Fruit fly (Drosophila melanogaster) whole organism, embryonic: Measurements from ENCODE around the gene spz5.
A peak's percentile ranks its signal among the peaks of the same experiment; 100 is the strongest.

Experiments
- Antp ChIP-seq: fragments of 200-800 bp; sonication (Bioruptor generic); optimal IDR thresholded peaks from 3 replicates; lab custom pipeline; 2016; ENCODE audit warnings: missing biosample characterization, missing genetic modification characterization
- B-H1 ChIP-seq: fragments of 200-800 bp; sonication (Bioruptor generic); IDR thresholded peaks from 3 replicates; pipeline ENCODE4 v1.3.6; 2022; ENCODE audit warnings: missing biosample characterization, missing genetic modification characterization
- Bdp1 ChIP-seq: fragments of 200-800 bp; sonication (Bioruptor generic); optimal IDR thresholded peaks from 3 replicates; lab custom pipeline; 2016; ENCODE audit warnings: missing biosample characterization, missing genetic modification characterization
- CG10209 ChIP-seq: fragments of 200-800 bp; sonication (Bioruptor generic); optimal IDR thresholded peaks from 3 replicates; lab custom pipeline; 2017; ENCODE audit warnings: missing biosample characterization, mild to moderate bottlenecking, missing genetic modification characterization, missing genetic modification reagents
- CG11085 ChIP-seq: fragments of 200-800 bp; sonication (Bioruptor generic); IDR thresholded peaks from 2 replicates; pipeline ENCODE4 v1.3.6; 2022; ENCODE audit warnings: missing biosample characterization, missing genetic modification characterization
- CG11504 ChIP-seq: fragments of 200-800 bp; sonication (Bioruptor generic); optimal IDR thresholded peaks from 3 replicates; lab custom pipeline; 2019; ENCODE audit warnings: missing biosample characterization, mild to moderate bottlenecking, missing genetic modification characterization, moderate library complexity
- CG12219 ChIP-seq: fragments of 200-800 bp; sonication (Bioruptor generic); optimal IDR thresholded peaks from 3 replicates; lab custom pipeline; 2018; ENCODE audit warnings: missing biosample characterization, mild to moderate bottlenecking, missing genetic modification characterization
- CG12391 ChIP-seq: fragments of 200-800 bp; sonication (Bioruptor generic); optimal IDR thresholded peaks from 3 replicates; lab custom pipeline; 2018; ENCODE audit warnings: missing biosample characterization, mild to moderate bottlenecking, missing genetic modification characterization, moderate library complexity
- CG14014 ChIP-seq: fragments of 200-800 bp; sonication (Bioruptor generic); IDR thresholded peaks from 2 replicates; pipeline ENCODE4 v1.3.6; 2022; ENCODE audit warnings: missing biosample characterization, missing genetic modification characterization
- CG15269 ChIP-seq: fragments of 200-800 bp; sonication (Bioruptor generic); optimal IDR thresholded peaks from 2 replicates; lab custom pipeline; 2018; ENCODE audit warnings: missing biosample characterization, mild to moderate bottlenecking, missing genetic modification characterization, moderate library complexity
- CG15479 ChIP-seq: fragments of 200-800 bp; sonication (Bioruptor generic); optimal IDR thresholded peaks from 3 replicates; lab custom pipeline; 2019; ENCODE audit warnings: missing biosample characterization, mild to moderate bottlenecking, missing genetic modification characterization, moderate library complexity
- CG17328 ChIP-seq: fragments of 200-800 bp; sonication (Bioruptor generic); IDR thresholded peaks from 2 replicates; pipeline ENCODE4 v1.3.6; 2022; ENCODE audit warnings: missing biosample characterization, missing genetic modification characterization
- CG18599 ChIP-seq: fragments of 200-800 bp; sonication (Bioruptor generic); optimal IDR thresholded peaks from 3 replicates; lab custom pipeline; 2017; ENCODE audit warnings: missing biosample characterization, missing genetic modification characterization, mild to moderate bottlenecking, moderate library complexity, missing genetic modification reagents
- CG18619 ChIP-seq: fragments of 200-800 bp; sonication (Bioruptor generic); optimal IDR thresholded peaks from 3 replicates; lab custom pipeline; 2017; ENCODE audit warnings: missing biosample characterization, mild to moderate bottlenecking, missing genetic modification characterization
- CG2678 ChIP-seq: fragments of 200-800 bp; sonication (Bioruptor generic); optimal IDR thresholded peaks from 3 replicates; lab custom pipeline; 2019; ENCODE audit warnings: missing biosample characterization, mild to moderate bottlenecking, missing genetic modification characterization, moderate library complexity
- CG2712 ChIP-seq: fragments of 200-800 bp; optimal IDR thresholded peaks from 3 replicates; lab custom pipeline; 2019; ENCODE audit warnings: missing biosample characterization, mild to moderate bottlenecking, missing genetic modification characterization, moderate library complexity
- CG30403 ChIP-seq: fragments of 200-800 bp; sonication (Bioruptor generic); optimal IDR thresholded peaks from 3 replicates; lab custom pipeline; 2016; ENCODE audit warnings: missing biosample characterization, missing genetic modification characterization
- CG3726 ChIP-seq: fragments of 200-800 bp; sonication (Bioruptor generic); IDR thresholded peaks from 3 replicates; pipeline ENCODE4, ENCODE4 v1.3.6; 2022; ENCODE audit warnings: missing biosample characterization, missing genetic modification characterization
- CG43689 ChIP-seq: fragments of 200-800 bp; sonication (Bioruptor generic); IDR thresholded peaks from 2 replicates; pipeline ENCODE4 v1.3.6; 2022; ENCODE audit warnings: missing biosample characterization, missing genetic modification characterization
- CG4424 ChIP-seq: fragments of 200-800 bp; sonication (Bioruptor generic); optimal IDR thresholded peaks from 3 replicates; lab custom pipeline; 2016; ENCODE audit warnings: missing biosample characterization, missing genetic modification characterization
- CG6254 ChIP-seq: fragments of 200-800 bp; sonication (Bioruptor generic); optimal IDR thresholded peaks from 3 replicates; lab custom pipeline; 2017; ENCODE audit warnings: mild to moderate bottlenecking, missing biosample characterization, missing genetic modification reagents, missing genetic modification characterization
- CG7357 ChIP-seq: fragments of 200-800 bp; sonication (Bioruptor generic); IDR thresholded peaks from 3 replicates; pipeline ENCODE4 v1.3.6; 2022; ENCODE audit warnings: missing biosample characterization, missing genetic modification characterization
- CG7745 ChIP-seq: fragments of 200-800 bp; sonication (Bioruptor generic); optimal IDR thresholded peaks from 2 replicates; lab custom pipeline; 2018; ENCODE audit warnings: missing biosample characterization, mild to moderate bottlenecking, missing genetic modification characterization, moderate library complexity
- CG9932 ChIP-seq: fragments of 200-800 bp; sonication (Bioruptor generic); IDR thresholded peaks from 2 replicates; pipeline ENCODE4 v1.3.6; 2022; ENCODE audit warnings: missing biosample characterization, missing genetic modification characterization
- CrebB ChIP-seq: fragments of 200-800 bp; sonication (Bioruptor generic); optimal IDR thresholded peaks from 3 replicates; lab custom pipeline; 2018; ENCODE audit warnings: missing biosample characterization, mild to moderate bottlenecking, missing genetic modification characterization
- E2f2 ChIP-seq: fragments of 200-800 bp; sonication (Bioruptor generic); IDR thresholded peaks from 2 replicates; pipeline ENCODE4 v1.3.6; 2022; ENCODE audit warnings: missing biosample characterization, missing genetic modification characterization
- Fer2 ChIP-seq: fragments of 200-800 bp; sonication (Bioruptor generic); optimal IDR thresholded peaks from 2 replicates; lab custom pipeline; 2018; ENCODE audit warnings: missing biosample characterization, mild to moderate bottlenecking, missing genetic modification characterization, moderate library complexity
- HHEX ChIP-seq: fragments of 200-800 bp; sonication (Bioruptor generic); optimal IDR thresholded peaks from 3 replicates; lab custom pipeline; 2017; ENCODE audit warnings: missing biosample characterization, mild to moderate bottlenecking, missing genetic modification characterization, missing genetic modification reagents
- Hr3 ChIP-seq: fragments of 200-800 bp; sonication (Bioruptor generic); optimal IDR thresholded peaks from 3 replicates; lab custom pipeline; 2016; ENCODE audit warnings: missing biosample characterization, missing genetic modification characterization
- Meics ChIP-seq: fragments of 200-800 bp; sonication (Bioruptor generic); optimal IDR thresholded peaks from 2 replicates; lab custom pipeline; 2017; ENCODE audit warnings: missing biosample characterization, mild to moderate bottlenecking, missing genetic modification characterization
- NC2β ChIP-seq: fragments of 200-800 bp; sonication (Bioruptor generic); optimal IDR thresholded peaks from 2 replicates; lab custom pipeline; 2016; ENCODE audit warnings: missing biosample characterization, missing genetic modification characterization
- Nf-YA ChIP-seq: fragments of 200-800 bp; sonication (Bioruptor generic); IDR thresholded peaks from 2 replicates; pipeline ENCODE4 v1.3.6; 2022; ENCODE audit warnings: missing biosample characterization, missing genetic modification characterization
- PHDP ChIP-seq: fragments of 200-800 bp; sonication (Bioruptor generic); optimal IDR thresholded peaks from 3 replicates; lab custom pipeline; 2018; ENCODE audit warnings: missing biosample characterization, mild to moderate bottlenecking, missing genetic modification characterization, moderate library complexity
- Rx ChIP-seq: fragments of 200-800 bp; sonication (Bioruptor generic); IDR thresholded peaks from 2 replicates; pipeline ENCODE4 v1.3.6; 2022; ENCODE audit warnings: missing biosample characterization, missing genetic modification characterization
- Sin3A ChIP-seq: fragments of >200 bp; optimal IDR thresholded peaks from 2 replicates; lab custom pipeline; 2018
- Trl ChIP-seq, 3 experiments: fragments of >200 bp in 2 of 3; fragments of 200-800 bp in 1 of 3; sonication (Bioruptor generic) in 1 of 3; optimal IDR thresholded peaks; 2 replicates in 1 of 3; 3 replicates in 2 of 3; lab custom pipeline; 2016 to 2017; ENCODE audit warnings: missing biosample characterization in 1 of 3, missing genetic modification characterization in 1 of 3
- Xrp1 ChIP-seq: fragments of 200-800 bp; sonication (Bioruptor generic); IDR thresholded peaks from 2 replicates; pipeline ENCODE4 v1.3.6; 2022; ENCODE audit warnings: missing biosample characterization, missing genetic modification characterization
- bsh ChIP-seq, 2 experiments: fragments of 200-800 bp; sonication (Bioruptor generic); optimal IDR thresholded peaks; 2 replicates each; lab custom pipeline; 2017 to 2018; ENCODE audit warnings: mild to moderate bottlenecking in 2 of 2, missing biosample characterization in 2 of 2, missing genetic modification characterization in 2 of 2, moderate library complexity in 1 of 2
- caup ChIP-seq: fragments of 200-800 bp; sonication (Bioruptor generic); optimal IDR thresholded peaks from 3 replicates; lab custom pipeline; 2017; ENCODE audit warnings: missing biosample characterization, mild to moderate bottlenecking, missing genetic modification characterization, moderate library complexity; ENCODE audit not compliant: severe bottlenecking
- chinmo ChIP-seq: fragments of 200-800 bp; sonication (Bioruptor generic); IDR thresholded peaks from 4 replicates; pipeline ENCODE4 v1.3.6; 2022; ENCODE audit warnings: missing biosample characterization, missing genetic modification characterization; ENCODE audit not compliant: partially characterized antibody
- chn ChIP-seq: fragments of 200-800 bp; sonication (Bioruptor generic); optimal IDR thresholded peaks from 2 replicates; lab custom pipeline; 2016; ENCODE audit warnings: missing biosample characterization, missing genetic modification characterization
- ci ChIP-seq: fragments of 200-800 bp; sonication (Bioruptor generic); IDR thresholded peaks from 3 replicates; pipeline ENCODE4 v1.3.6; 2022; ENCODE audit warnings: missing biosample characterization, missing genetic modification characterization
- grau ChIP-seq: fragments of 200-800 bp; optimal IDR thresholded peaks from 3 replicates; lab custom pipeline; 2019; ENCODE audit warnings: missing biosample characterization, mild to moderate bottlenecking, missing genetic modification characterization, moderate library complexity
- her ChIP-seq: fragments of 200-800 bp; sonication (Bioruptor generic); optimal IDR thresholded peaks from 2 replicates; lab custom pipeline; 2016; ENCODE audit warnings: missing biosample characterization, missing genetic modification characterization
- hkb ChIP-seq, 2 experiments: fragments of 200-800 bp in 1 of 2; fragments of >200 bp in 1 of 2; sonication (Bioruptor generic) in 1 of 2; IDR thresholded peaks in 1 of 2; optimal IDR thresholded peaks in 1 of 2; 2 replicates each; pipeline versions ENCODE4 v1.3.6 to Lab custom; 2017 to 2022; ENCODE audit warnings: missing biosample characterization in 1 of 2, missing genetic modification characterization in 1 of 2
- ken ChIP-seq: fragments of 200-800 bp; sonication (Bioruptor generic); IDR thresholded peaks from 3 replicates; pipeline ENCODE4 v1.3.6; 2022; ENCODE audit warnings: missing biosample characterization, missing genetic modification characterization
- seq ChIP-seq: fragments of 200-800 bp; sonication (Bioruptor generic); IDR thresholded peaks from 2 replicates; pipeline ENCODE4 v1.3.6; 2022; ENCODE audit warnings: missing biosample characterization, missing genetic modification characterization
- sqz ChIP-seq: fragments of 200-800 bp; sonication (Bioruptor generic); optimal IDR thresholded peaks from 3 replicates; lab custom pipeline; 2018; ENCODE audit warnings: missing biosample characterization, mild to moderate bottlenecking, missing genetic modification characterization
- zf30C ChIP-seq: fragments of 200-800 bp; sonication (Bioruptor generic); optimal IDR thresholded peaks from 3 replicates; lab custom pipeline; 2018; ENCODE audit warnings: missing biosample characterization, mild to moderate bottlenecking, missing genetic modification characterization

The spz5 gene

DNA sequence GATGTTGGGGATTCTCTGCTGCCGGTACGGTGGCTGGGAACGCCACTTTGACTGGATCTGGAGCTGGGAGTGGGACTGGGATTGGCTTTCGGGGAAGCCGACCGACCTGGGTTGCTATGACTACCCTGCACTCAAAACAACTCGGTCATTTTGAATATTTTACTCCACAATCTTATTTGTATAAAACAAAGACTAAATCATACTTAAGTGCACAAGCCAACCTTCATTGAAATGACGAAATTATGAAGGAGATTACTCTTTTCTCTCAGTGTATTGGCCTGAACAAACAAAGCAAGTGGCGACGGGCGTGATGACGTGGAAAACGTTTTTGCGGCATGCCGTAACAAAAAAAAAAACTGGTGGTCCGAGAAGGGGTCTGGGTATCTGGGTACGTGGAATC lies 41.0 kb downstream of the spz5 start (continued):
- no peak for TF ChIP-seq CG6254 (GFP tag; lab: Kevin White, UChicago)
- peak; percentile 24 for TF ChIP-seq CG30403 (GFP tag; lab: Kevin White, UChicago)
- no peak for TF ChIP-seq Fer2 (tag; lab: Kevin White, UChicago)
- TF ChIP-seq Hr3 (GFP tag; lab: Kevin White, UChicago), result no peak
- TF ChIP-seq CG12219 (GFP tag; lab: Kevin White, UChicago), result peak; percentile 42
- peak; percentile 1 for TF ChIP-seq her (GFP tag; lab: Kevin White, UChicago)
- TF ChIP-seq chinmo (GFP tag; lab: Robert Waterston, UW), result no peak
- peak; percentile 9 for TF ChIP-seq PHDP (tag; lab: Kevin White, UChicago)
- peak; percentile 44; the same call in 1 of the 2 replicates for TF ChIP-seq Xrp1 (GFP tag; lab: Robert Waterston, UW)
- TF ChIP-seq CG3726 (GFP tag; lab: Robert Waterston, UW), result 0 out of 3 replicates have a peak, but pooled peaks have one; percentile 31
- no peak for TF ChIP-seq CrebB (tag; lab: Kevin White, UChicago)
- peak; percentile 20 for TF ChIP-seq CG12391
- peak; percentile 40 for TF ChIP-seq Antp (GFP tag; lab: Kevin White, UChicago)
- TF ChIP-seq CG2712 (tag; lab: Kevin White, UChicago), result peak; percentile 39
- peak; percentile 25 for TF ChIP-seq Meics (GFP tag; lab: Kevin White, UChicago)
- 0 out of 2 replicates have a peak, but pooled peaks have one; percentile 16 for TF ChIP-seq CG9932 (GFP tag; lab: Robert Waterston, UW)
- TF ChIP-seq ken (GFP tag; lab: Robert Waterston, UW), result 0 out of 3 replicates have a peak, but pooled peaks have one; percentile 21
- peak; percentile 55 for TF ChIP-seq CG11504 (tag; lab: Kevin White, UChicago)
- peak; percentile 35 for TF ChIP-seq grau (tag; lab: Kevin White, UChicago)
- no peak for TF ChIP-seq CG7745 (tag; lab: Kevin White, UChicago)
- TF ChIP-seq Bdp1 (GFP tag; lab: Kevin White, UChicago), result no peak
- no peak for TF ChIP-seq Nf-YA (GFP tag; lab: Robert Waterston, UW)
- TF ChIP-seq CG4424 (GFP tag; lab: Kevin White, UChicago), result no peak
- 0 out of 2 replicates have a peak, but pooled peaks have one; percentile 18 for TF ChIP-seq Rx
- TF ChIP-seq CG2678 (tag; lab: Kevin White, UChicago), result peak; percentile 58
- TF ChIP-seq HHEX (GFP tag; lab: Kevin White, UChicago), result peak; percentile 36
- TF ChIP-seq Sin3A (lab: Kevin White, UChicago), result no peak
- peak; percentile 33 for TF ChIP-seq CG10209
- peak; percentile 37; the same call in 1 of the 2 replicates for TF ChIP-seq CG14014 (GFP tag; lab: Robert Waterston, UW)
- no peak for TF ChIP-seq NC2β
- no peak for TF ChIP-seq CG15479
- peak; percentile 39 for TF ChIP-seq CG15269
- peak; percentile 45 for TF ChIP-seq zf30C (GFP tag; lab: Kevin White, UChicago)
- peak; percentile 85 for TF ChIP-seq CG18599
- peak; percentile 49 for TF ChIP-seq caup (GFP tag; lab: Kevin White, UChicago)
- TF ChIP-seq CG11085 (GFP tag; lab: Robert Waterston, UW), result no peak
- TF ChIP-seq ci (GFP tag; lab: Robert Waterston, UW), result peak; percentile 57; the same call in 2 of the 3 replicates
- TF ChIP-seq bsh (GFP tag; optimal IDR thresholded peaks at IDR 0.05; lab: Kevin White, UChicago), result peak; percentile 26 to 32
- no peak for TF ChIP-seq Trl (optimal IDR thresholded peaks at IDR 0.05; lab: Kevin White, UChicago)
- TF ChIP-seq Trl (GFP tag; optimal IDR thresholded peaks at IDR 0.05; lab: Kevin White, UChicago), result peak; percentile 24
- no peak; the same call in 1 of the 2 replicates for TF ChIP-seq CG17328
- peak; percentile 58 for TF ChIP-seq sqz (GFP tag; lab: Kevin White, UChicago)
- no peak for TF ChIP-seq CG43689 (GFP tag; lab: Robert Waterston, UW)
- peak; percentile 38; the same call in 1 of the 2 replicates for TF ChIP-seq seq
- no peak for TF ChIP-seq hkb (optimal IDR thresholded peaks at IDR 0.05; lab: Kevin White, UChicago)
- TF ChIP-seq hkb (GFP tag; IDR thresholded peaks at IDR 0.05; lab: Robert Waterston, UW), result peak; percentile 72
- peak; percentile 32 for TF ChIP-seq chn (GFP tag; lab: Kevin White, UChicago)
- peak; percentile 1 for TF ChIP-seq CG18619
- no peak for TF ChIP-seq CG7357 (GFP tag; lab: Robert Waterston, UW)
- TF ChIP-seq B-H1, result no peak
- TF ChIP-seq E2f2 (GFP tag; lab: Robert Waterston, UW), result 0 out of 2 replicates have a peak, but pooled peaks have one; percentile 18
